Worm (Caenorhabditis elegans) whole organism, young adult: Measurements from ENCODE around the gene ugt-11.

Experiments
- B0019.2 ChIP-seq: fragments of 200-800 bp; sonication (Bioruptor generic); conservative IDR thresholded peaks from 2 replicates; pipeline ENCODE4 v1.3.6; 2022; ENCODE audit warnings: missing genetic modification reagents, missing genetic modification characterization, missing compliant biosample characterization
- C17E4.6 ChIP-seq: fragments of 200-800 bp; sonication (Bioruptor generic); IDR thresholded peaks from 2 replicates; pipeline ENCODE4 v1.3.6; 2022; ENCODE audit warnings: missing genetic modification reagents, missing genetic modification characterization, missing compliant biosample characterization
- F10E7.11 ChIP-seq: sonication (generic microtip); optimal IDR thresholded peaks from 2 replicates; lab custom pipeline; 2017; ENCODE audit warnings: mild to moderate bottlenecking, missing genetic modification characterization, moderate library complexity, missing compliant biosample characterization
- F23B12.7 ChIP-seq: sonication (generic microtip); optimal IDR thresholded peaks from 2 replicates; lab custom pipeline; 2017; ENCODE audit warnings: missing genetic modification characterization, mild to moderate bottlenecking, missing compliant biosample characterization, antibody characterized with exemption, moderate library complexity; ENCODE audit not compliant: insufficient read depth
- F33H1.4 ChIP-seq: fragments of 200-800 bp; sonication (Bioruptor generic); IDR thresholded peaks from 2 replicates; pipeline ENCODE4 v1.3.6; 2022; ENCODE audit warnings: missing genetic modification reagents, missing genetic modification characterization, missing compliant biosample characterization
- F39B2.1 ChIP-seq: fragments of 200-800 bp; sonication (Bioruptor generic); IDR thresholded peaks from 2 replicates; pipeline ENCODE4 v1.3.6; 2022; ENCODE audit warnings: missing genetic modification reagents, missing genetic modification characterization, missing compliant biosample characterization
- F55B11.4 ChIP-seq: sonication (generic microtip); optimal IDR thresholded peaks from 2 replicates; lab custom pipeline; 2016; ENCODE audit warnings: missing compliant biosample characterization, missing genetic modification characterization, borderline replicate concordance; ENCODE audit not compliant: insufficient read depth
- F57C9.4 ChIP-seq: sonication (generic microtip); optimal IDR thresholded peaks from 2 replicates; lab custom pipeline; 2017; ENCODE audit warnings: mild to moderate bottlenecking, missing genetic modification characterization, missing compliant biosample characterization
- K12H6.12 ChIP-seq: fragments of 200-800 bp; sonication (Bioruptor generic); optimal IDR thresholded peaks from 2 replicates; lab custom pipeline; 2018; ENCODE audit warnings: mild to moderate bottlenecking, missing genetic modification characterization, missing compliant biosample characterization
- T26A5.8 ChIP-seq: sonication (generic microtip); optimal IDR thresholded peaks from 2 replicates; lab custom pipeline; 2016; ENCODE audit warnings: missing genetic modification characterization, missing compliant biosample characterization
- Y53F4B.3 ChIP-seq: fragments of 200-800 bp; sonication (Bioruptor generic); IDR thresholded peaks from 2 replicates; pipeline ENCODE4 v1.3.6; 2022; ENCODE audit warnings: missing genetic modification reagents, missing genetic modification characterization, missing compliant biosample characterization
- ZK185.1 ChIP-seq: sonication (generic microtip); optimal IDR thresholded peaks from 2 replicates; lab custom pipeline; 2016; ENCODE audit warnings: mild to moderate bottlenecking, missing genetic modification characterization, missing compliant biosample characterization; ENCODE audit not compliant: poor library complexity, severe bottlenecking
- akir-1 ChIP-seq: fragments of 200-800 bp; sonication (Bioruptor generic); optimal IDR thresholded peaks from 2 replicates; lab custom pipeline; 2018; ENCODE audit warnings: mild to moderate bottlenecking, missing genetic modification characterization, moderate library complexity, missing compliant biosample characterization
- aptf-3 ChIP-seq: fragments of 200-800 bp; sonication (Bioruptor generic); IDR thresholded peaks from 2 replicates; pipeline ENCODE4 v1.3.6; 2022; ENCODE audit warnings: missing genetic modification characterization, missing compliant biosample characterization
- atf-7 ChIP-seq: sonication (generic microtip); optimal IDR thresholded peaks from 2 replicates; lab custom pipeline; 2017; ENCODE audit warnings: mild to moderate bottlenecking, missing genetic modification characterization, missing compliant biosample characterization
- attf-5 ChIP-seq: fragments of 200-800 bp; sonication (Bioruptor generic); optimal IDR thresholded peaks from 2 replicates; lab custom pipeline; 2018; ENCODE audit warnings: mild to moderate bottlenecking, missing genetic modification characterization, missing compliant biosample characterization
- ccch-3 ChIP-seq: fragments of 200-800 bp; sonication (Bioruptor generic); optimal IDR thresholded peaks from 2 replicates; lab custom pipeline; 2018; ENCODE audit warnings: mild to moderate bottlenecking, missing genetic modification characterization, missing compliant biosample characterization
- cebp-2 ChIP-seq: fragments of 200-800 bp; sonication (Bioruptor generic); IDR thresholded peaks from 2 replicates; pipeline ENCODE4 v1.3.6; 2022; ENCODE audit warnings: missing genetic modification characterization, missing compliant biosample characterization
- ceh-100 ChIP-seq: fragments of 200-800 bp; sonication (Bioruptor generic); IDR thresholded peaks from 2 replicates; pipeline ENCODE4 v1.3.6; 2022; ENCODE audit warnings: missing genetic modification reagents, missing genetic modification characterization, missing compliant biosample characterization
- ceh-27 ChIP-seq: fragments of 200-800 bp; sonication (Bioruptor generic); optimal IDR thresholded peaks from 2 replicates; lab custom pipeline; 2018; ENCODE audit warnings: mild to moderate bottlenecking, missing genetic modification characterization, moderate library complexity, missing compliant biosample characterization
- ceh-91 ChIP-seq: fragments of 200-800 bp; sonication (Bioruptor generic); IDR thresholded peaks from 2 replicates; pipeline ENCODE4 v1.3.6; 2022; ENCODE audit warnings: missing genetic modification reagents, missing genetic modification characterization, missing compliant biosample characterization
- dpff-1 ChIP-seq: sonication (generic microtip); optimal IDR thresholded peaks from 2 replicates; lab custom pipeline; 2017; ENCODE audit warnings: mild to moderate bottlenecking, missing genetic modification characterization, missing compliant biosample characterization
- egl-44 ChIP-seq: fragments of 200-800 bp; sonication (Bioruptor generic); IDR thresholded peaks from 2 replicates; pipeline ENCODE4 v1.3.6; 2022; ENCODE audit warnings: missing genetic modification reagents, missing genetic modification characterization, missing compliant biosample characterization
- fkh-3 ChIP-seq: sonication (generic microtip); optimal IDR thresholded peaks from 2 replicates; lab custom pipeline; 2016; ENCODE audit warnings: mild to moderate bottlenecking, missing genetic modification characterization, missing compliant biosample characterization
- gei-17 ChIP-seq: fragments of 200-800 bp; sonication (Bioruptor generic); optimal IDR thresholded peaks from 2 replicates; lab custom pipeline; 2018; ENCODE audit warnings: mild to moderate bottlenecking, missing genetic modification characterization, missing compliant biosample characterization
- him-1 ChIP-seq: sonication (generic microtip); optimal IDR thresholded peaks from 2 replicates; lab custom pipeline; 2016; ENCODE audit warnings: missing genotype, missing genetic modification reagents, missing genetic modification characterization, missing compliant biosample characterization
- hlh-26 ChIP-seq: fragments of 200-800 bp; sonication (Bioruptor generic); conservative IDR thresholded peaks from 2 replicates; pipeline ENCODE4 v1.3.6; 2022; ENCODE audit warnings: missing genetic modification reagents, missing genetic modification characterization, missing compliant biosample characterization
- hmg-1.2 ChIP-seq: fragments of 200-800 bp; sonication (Bioruptor generic); IDR thresholded peaks from 2 replicates; pipeline ENCODE4 v1.3.6; 2022; ENCODE audit warnings: missing genetic modification reagents, missing genetic modification characterization, missing compliant biosample characterization
- hrde-1 ChIP-seq: sonication (generic microtip); optimal IDR thresholded peaks from 2 replicates; lab custom pipeline; 2016; ENCODE audit warnings: missing genetic modification characterization, mild to moderate bottlenecking, missing compliant biosample characterization, moderate library complexity, missing genotype, missing genetic modification reagents, borderline replicate concordance
- lin-26 ChIP-seq: fragments of 200-800 bp; sonication (Bioruptor generic); IDR thresholded peaks from 2 replicates; pipeline ENCODE4 v1.3.6; 2022; ENCODE audit warnings: missing genetic modification reagents, missing genetic modification characterization, missing compliant biosample characterization
- lin-40 ChIP-seq: sonication (generic microtip); optimal IDR thresholded peaks from 2 replicates; lab custom pipeline; 2016; ENCODE audit warnings: missing genetic modification characterization, mild to moderate bottlenecking, missing compliant biosample characterization, missing genotype, missing genetic modification reagents
- lsy-27 ChIP-seq: sonication (generic microtip); optimal IDR thresholded peaks from 2 replicates; lab custom pipeline; 2017; ENCODE audit warnings: missing genetic modification characterization, mild to moderate bottlenecking, missing compliant biosample characterization, antibody characterized with exemption, missing genotype, borderline replicate concordance; ENCODE audit not compliant: insufficient read depth
- madf-10 ChIP-seq: sonication (generic microtip); optimal IDR thresholded peaks from 2 replicates; lab custom pipeline; 2016; ENCODE audit warnings: mild to moderate bottlenecking, missing genetic modification characterization, missing compliant biosample characterization
- madf-3 ChIP-seq: fragments of 200-800 bp; sonication (Bioruptor generic); IDR thresholded peaks from 2 replicates; pipeline ENCODE4 v1.3.6; 2022; ENCODE audit warnings: missing genetic modification reagents, missing genetic modification characterization, missing compliant biosample characterization
- mel-28 ChIP-seq: sonication (generic microtip); optimal IDR thresholded peaks from 2 replicates; lab custom pipeline; 2016; ENCODE audit warnings: borderline replicate concordance, mild to moderate bottlenecking, missing genetic modification characterization, missing compliant biosample characterization
- mxl-1 ChIP-seq: sonication (generic microtip); optimal IDR thresholded peaks from 2 replicates; lab custom pipeline; 2016; ENCODE audit warnings: missing genetic modification characterization, missing compliant biosample characterization
- nfya-1 ChIP-seq: sonication (generic microtip); optimal IDR thresholded peaks from 2 replicates; lab custom pipeline; 2017; ENCODE audit warnings: antibody characterized with exemption, missing compliant biosample characterization, missing genetic modification characterization, borderline replicate concordance; ENCODE audit not compliant: insufficient read depth
- nfya-2 ChIP-seq: fragments of 200-800 bp; sonication (Bioruptor generic); IDR thresholded peaks from 2 replicates; pipeline ENCODE4 v1.3.6; 2022; ENCODE audit warnings: missing genetic modification reagents, missing genetic modification characterization, missing compliant biosample characterization
- nhr-27 ChIP-seq: fragments of 200-800 bp; sonication (Bioruptor generic); optimal IDR thresholded peaks from 2 replicates; lab custom pipeline; 2018; ENCODE audit warnings: mild to moderate bottlenecking, missing genetic modification characterization, moderate library complexity, missing compliant biosample characterization
- nhr-90 ChIP-seq: sonication (generic microtip); optimal IDR thresholded peaks from 2 replicates; lab custom pipeline; 2016; ENCODE audit warnings: missing genotype, mild to moderate bottlenecking, missing genetic modification characterization, missing compliant biosample characterization
- repo-1 ChIP-seq: sonication (generic microtip); optimal IDR thresholded peaks from 2 replicates; lab custom pipeline; 2017; ENCODE audit warnings: mild to moderate bottlenecking, missing genetic modification characterization, missing compliant biosample characterization
- sea-2 ChIP-seq: fragments of 200-800 bp; sonication (Bioruptor generic); IDR thresholded peaks from 2 replicates; pipeline ENCODE4 v1.3.6; 2022; ENCODE audit warnings: missing genetic modification characterization, missing compliant biosample characterization
- snpc-1.1 ChIP-seq: sonication (generic microtip); optimal IDR thresholded peaks from 2 replicates; lab custom pipeline; 2017; ENCODE audit warnings: missing genetic modification characterization, mild to moderate bottlenecking, missing compliant biosample characterization, antibody characterized with exemption, moderate library complexity, missing genotype, missing genetic modification reagents; ENCODE audit not compliant: insufficient read depth
- snpc-1.3 ChIP-seq: sonication (generic microtip); optimal IDR thresholded peaks from 2 replicates; lab custom pipeline; 2017; ENCODE audit warnings: missing genetic modification characterization, mild to moderate bottlenecking, missing compliant biosample characterization, antibody characterized with exemption, moderate library complexity, missing genotype, missing genetic modification reagents; ENCODE audit not compliant: insufficient read depth
- tlf-1 ChIP-seq: fragments of 200-800 bp; sonication (Bioruptor generic); optimal IDR thresholded peaks from 2 replicates; lab custom pipeline; 2018; ENCODE audit warnings: mild to moderate bottlenecking, missing genetic modification characterization, missing compliant biosample characterization
- ztf-18 ChIP-seq: sonication (generic microtip); optimal IDR thresholded peaks from 2 replicates; lab custom pipeline; 2016; ENCODE audit warnings: missing genotype, mild to moderate bottlenecking, missing genetic modification characterization, missing compliant biosample characterization
- ztf-25 ChIP-seq: fragments of 200-800 bp; sonication (Bioruptor generic); IDR thresholded peaks from 2 replicates; pipeline ENCODE4 v1.3.6; 2022; ENCODE audit warnings: missing genetic modification reagents, missing genetic modification characterization, missing compliant biosample characterization
- ztf-28 ChIP-seq: fragments of 200-800 bp; sonication (Bioruptor generic); IDR thresholded peaks from 2 replicates; pipeline ENCODE4 v1.3.6; 2022; ENCODE audit warnings: missing genetic modification reagents, missing genetic modification characterization, missing compliant biosample characterization

ugt-11 gene

DNA sequence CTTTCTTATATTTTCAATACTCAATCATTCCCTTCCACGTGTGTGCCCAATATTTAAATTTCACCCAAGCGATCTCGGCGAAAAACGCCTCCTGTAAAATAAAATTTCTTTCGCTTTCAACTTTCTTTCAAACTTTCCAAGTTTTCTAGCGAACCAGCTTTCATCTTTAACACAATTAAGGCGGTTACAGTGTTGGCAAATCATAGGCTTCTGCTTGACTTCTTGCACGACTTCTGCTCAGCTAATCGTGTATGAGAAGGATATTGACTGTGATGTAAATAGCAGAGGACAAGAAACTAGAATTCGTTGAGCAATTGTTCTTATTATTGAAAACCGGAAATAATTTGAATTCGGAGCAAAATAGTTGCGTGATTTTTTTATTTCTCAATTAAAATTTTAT, 3.6 kb downstream of the ugt-11 start (continued):
- TF ChIP-seq snpc-1.3 (peak; percentile 45), atf-7 (tag; lab: Kevin White, UChicago) (no peak), ceh-27 (no peak), ceh-91 (GFP tag; lab: Robert Waterston, UW) (no peak), repo-1 (tag; lab: Kevin White, UChicago) (no peak), gei-17 (no peak), ztf-28 (GFP tag; lab: Robert Waterston, UW) (no peak), hrde-1 (peak; percentile 70), snpc-1.1 (tag; lab: Kevin White, UChicago) (no peak), F33H1.4 (peak; percentile 45), cebp-2 (GFP tag; lab: Robert Waterston, UW) (0 out of 2 replicates have a peak, but pooled peaks have one; percentile 74), Y53F4B.3 (no peak), egl-44 (GFP tag; lab: Robert Waterston, UW) (no peak), hmg-1.2 (GFP tag; lab: Robert Waterston, UW) (no peak), akir-1 (GFP tag; lab: Kevin White, UChicago) (no peak), ceh-100 (GFP tag; lab: Robert Waterston, UW) (no peak), ztf-18 (tag; lab: Kevin White, UChicago) (no peak), nhr-90 (no peak), lin-26 (GFP tag; lab: Robert Waterston, UW) (peak; percentile 63; the same call in 1 of the 2 replicates), C17E4.6 (no peak), aptf-3 (peak; percentile 6; the same call in 1 of the 2 replicates), B0019.2 (GFP tag; lab: Robert Waterston, UW) (no peak), hlh-26 (GFP tag; lab: Robert Waterston, UW) (no peak), ccch-3 (no peak), lin-40 (tag; lab: Kevin White, UChicago) (no peak), madf-10 (tag; lab: Kevin White, UChicago) (no peak), tlf-1 (GFP tag; lab: Kevin White, UChicago) (peak; percentile 53), mxl-1 (tag; lab: Kevin White, UChicago) (peak; percentile 8), lsy-27 (tag; lab: Kevin White, UChicago) (no peak), sea-2 (GFP tag; lab: Robert Waterston, UW) (no peak), ZK185.1 (tag; lab: Kevin White, UChicago) (no peak), F10E7.11 (tag; lab: Kevin White, UChicago) (no peak), F39B2.1 (peak; percentile 75; the same call in 1 of the 2 replicates), F23B12.7 (no peak), F55B11.4 (no peak), dpff-1 (tag; lab: Kevin White, UChicago) (no peak), mel-28 (tag; lab: Kevin White, UChicago) (no peak), ztf-25 (no peak), nhr-27 (tag; lab: Kevin White, UChicago) (no peak), T26A5.8 (no peak), madf-3 (peak; percentile 81), K12H6.12 (tag; lab: Kevin White, UChicago) (no peak), nfya-1 (no peak), him-1 (peak; percentile 9), nfya-2 (no peak), F57C9.4 (no peak), fkh-3 (tag; lab: Kevin White, UChicago) (no peak), attf-5 (GFP tag; lab: Kevin White, UChicago) (no peak)
